1 fruit fly cellular context compared by ENCODE assay signal in genomic region chrX:15465410-15465809, dm6.
TF ChIP-seq lines count a peak whose summit lies in the region.

No protein-coding gene starts in this region.

TF ChIP-seq in whole organism, embryonic, 481 proteins besides CTCF, POLR2A, EP300 and RAD21 (continued from another document):
- TF ChIP-seq CG10543 (GFP tag; optimal IDR thresholded peaks at IDR 0.05; lab: Kevin White, UChicago) (peak; percentile 89), Optix (GFP tag; IDR thresholded peaks at IDR 0.05; lab: Robert Waterston, UW) (no peak), ham (GFP tag; IDR thresholded peaks at IDR 0.05; lab: Robert Waterston, UW) (no peak), ase (GFP tag; IDR thresholded peaks at IDR 0.05; lab: Robert Waterston, UW) (no peak), yki (optimal IDR thresholded peaks at IDR 0.05; lab: Kevin White, UChicago) (no peak), sr (GFP tag; IDR thresholded peaks at IDR 0.05; lab: Robert Waterston, UW) (0 out of 3 replicates have a peak, but pooled peaks have one; percentile 5), Fer2 (tag; optimal IDR thresholded peaks at IDR 0.05; lab: Kevin White, UChicago) (no peak), amos (GFP tag; IDR thresholded peaks at IDR 0.05; lab: Robert Waterston, UW; ENCODE audit: partially characterized antibody) (peak; percentile 24; the same call in 1 of the 2 replicates), Dll (GFP tag; IDR thresholded peaks at IDR 0.05; lab: Robert Waterston, UW; ENCODE audit: partially characterized antibody) (no peak), Med (GFP tag; lab: Kevin White, UChicago) (peak; percentile 71), CG9609 (GFP tag; optimal IDR thresholded peaks at IDR 0.05; lab: Kevin White, UChicago) (no peak), corto (GFP tag; optimal IDR thresholded peaks at IDR 0.05; lab: Kevin White, UChicago) (no peak), HLHmδ (GFP tag; optimal IDR thresholded peaks at IDR 0.05; lab: Kevin White, UChicago) (no peak), odd (GFP tag; optimal IDR thresholded peaks at IDR 0.05; lab: Kevin White, UChicago) (no peak), Doc3 (GFP tag; IDR thresholded peaks at IDR 0.05; lab: Robert Waterston, UW; ENCODE audit: partially characterized antibody) (0 out of 3 replicates have a peak, but pooled peaks have one; percentile 19), wek (GFP tag; optimal IDR thresholded peaks at IDR 0.05; lab: Kevin White, UChicago) (no peak), Taf1 (GFP tag; IDR thresholded peaks at IDR 0.05; lab: Robert Waterston, UW) (no peak), row (GFP tag; IDR thresholded peaks at IDR 0.05; lab: Robert Waterston, UW) (no peak), chinmo (GFP tag; IDR thresholded peaks at IDR 0.05; lab: Robert Waterston, UW; ENCODE audit: partially characterized antibody) (peak; percentile 94), CG34422 (GFP tag; IDR thresholded peaks at IDR 0.05; lab: Robert Waterston, UW) (0 out of 3 replicates have a peak, but pooled peaks have one; percentile 26), ranshi (GFP tag; IDR thresholded peaks at IDR 0.05; lab: Robert Waterston, UW) (no peak), CG18619 (GFP tag; optimal IDR thresholded peaks at IDR 0.05; lab: Kevin White, UChicago) (no peak), Nf-YC (tag; optimal IDR thresholded peaks at IDR 0.05; lab: Kevin White, UChicago) (peak; percentile 35), lmd (GFP tag; IDR thresholded peaks at IDR 0.05; lab: Robert Waterston, UW) (no peak), lilli (GFP tag; optimal IDR thresholded peaks at IDR 0.05; lab: Kevin White, UChicago) (no peak), hkb (optimal IDR thresholded peaks at IDR 0.05; lab: Kevin White, UChicago) (no peak), hkb (GFP tag; IDR thresholded peaks at IDR 0.05; lab: Robert Waterston, UW) (no peak), pita (GFP tag; optimal IDR thresholded peaks at IDR 0.05; lab: Kevin White, UChicago) (no peak), exex (tag; optimal IDR thresholded peaks at IDR 0.05; lab: Kevin White, UChicago) (peak; percentile 44), trem (tag; optimal IDR thresholded peaks at IDR 0.05; lab: Kevin White, UChicago) (no peak), cwo (GFP tag; optimal IDR thresholded peaks at IDR 0.05; lab: Kevin White, UChicago) (peak; percentile 26), cg (GFP tag; optimal IDR thresholded peaks at IDR 0.05; lab: Kevin White, UChicago) (peak; percentile 33), CG1832 (GFP tag; optimal IDR thresholded peaks at IDR 0.05; lab: Kevin White, UChicago) (no peak), Oli (tag; optimal IDR thresholded peaks at IDR 0.05; lab: Kevin White, UChicago) (no peak), GATAe (GFP tag; conservative IDR thresholded peaks at IDR 0.05; lab: Robert Waterston, UW) (peak; percentile 51; the same call in 1 of the 2 replicates), emc (GFP tag; optimal IDR thresholded peaks at IDR 0.05; lab: Kevin White, UChicago) (no peak), CG13287 (GFP tag; IDR thresholded peaks at IDR 0.05; lab: Robert Waterston, UW; ENCODE audit: partially characterized antibody) (peak; percentile 14; the same call in 1 of the 2 replicates), Hr78 (GFP tag; optimal IDR thresholded peaks at IDR 0.05; lab: Kevin White, UChicago) (peak in 1 of 2 experiments; percentile 98), CG14441 (GFP tag; IDR thresholded peaks at IDR 0.05; lab: Robert Waterston, UW) (no peak), Adf1 (GFP tag; IDR thresholded peaks at IDR 0.05; lab: Robert Waterston, UW) (peak; percentile 60), Drgx (GFP tag; IDR thresholded peaks at IDR 0.05; lab: Robert Waterston, UW) (no peak), HLH3B (GFP tag; IDR thresholded peaks at IDR 0.05; lab: Robert Waterston, UW) (peak; percentile 17; the same call in 1 of the 2 replicates), nerfin-1 (tag; optimal IDR thresholded peaks at IDR 0.05; lab: Kevin White, UChicago) (no peak), D19B (GFP tag; optimal IDR thresholded peaks at IDR 0.05; lab: Kevin White, UChicago) (no peak), grau (tag; optimal IDR thresholded peaks at IDR 0.05; lab: Kevin White, UChicago) (no peak), CG10267 (tag; optimal IDR thresholded peaks at IDR 0.05; lab: Kevin White, UChicago) (no peak), Kr (GFP tag; optimal IDR thresholded peaks at IDR 0.05; lab: Kevin White, UChicago) (no peak), Deaf1 (tag; optimal IDR thresholded peaks at IDR 0.05; lab: Kevin White, UChicago) (peak; percentile 89), YL-1 (GFP tag; optimal IDR thresholded peaks at IDR 0.05; lab: Kevin White, UChicago) (no peak), CG34376 (GFP tag; optimal IDR thresholded peaks at IDR 0.05; lab: Kevin White, UChicago) (peak; percentile 84), crp (GFP tag; optimal IDR thresholded peaks at IDR 0.05; lab: Kevin White, UChicago) (peak in 1 of 2 experiments; percentile 35), HmgZ (tag; optimal IDR thresholded peaks at IDR 0.05; lab: Kevin White, UChicago) (peak; percentile 22), ATbp (GFP tag; optimal IDR thresholded peaks at IDR 0.05; lab: Kevin White, UChicago) (no peak), CG8388 (GFP tag; optimal IDR thresholded peaks at IDR 0.05; lab: Kevin White, UChicago) (no peak), CG2116 (GFP tag; optimal IDR thresholded peaks at IDR 0.05; lab: Kevin White, UChicago) (no peak)
